Worm (Caenorhabditis elegans) whole organism, L1 larva: ENCODE results near the gene F13B12.1.

Source experiments
- C04F5.9 ChIP-seq: sonication (generic microtip); optimal IDR thresholded peaks from 2 replicates; lab custom pipeline; 2016; ENCODE audit warnings: missing genetic modification characterization, missing compliant biosample characterization
- C34B4.2 ChIP-seq: sonication (generic microtip); optimal IDR thresholded peaks from 2 replicates; lab custom pipeline; 2017; ENCODE audit warnings: mild to moderate bottlenecking, missing genetic modification characterization, missing compliant biosample characterization
- F16B12.6 ChIP-seq: fragments of 150-350 bp; optimal IDR thresholded peaks from 2 replicates; lab custom pipeline; 2014; ENCODE audit warnings: missing biosample characterization, missing genetic modification characterization
- ama-1 ChIP-seq: fragments of 150-350 bp; optimal IDR thresholded peaks from 2 replicates; lab custom pipeline; 2014
- blmp-1 ChIP-seq: fragments of 150-350 bp; optimal IDR thresholded peaks from 2 replicates; lab custom pipeline; 2014; ENCODE audit warnings: missing biosample characterization, missing genetic modification characterization
- ceh-8 ChIP-seq: fragments of 200-800 bp; sonication (Bioruptor generic); optimal IDR thresholded peaks from 2 replicates; lab custom pipeline; 2018; ENCODE audit warnings: mild to moderate bottlenecking, missing genetic modification characterization, moderate library complexity, missing compliant biosample characterization
- ceh-88 ChIP-seq: fragments of 200-800 bp; sonication (Bioruptor generic); IDR thresholded peaks from 2 replicates; pipeline ENCODE4 v1.3.6; 2022; ENCODE audit warnings: missing genetic modification characterization, missing compliant biosample characterization
- dpl-1 ChIP-seq, 3 experiments: fragments of 150-350 bp in 2 of 3; sonication (generic microtip) in 1 of 3; optimal IDR thresholded peaks; 2 replicates each; lab custom pipeline; 2014 to 2017; ENCODE audit warnings: missing biosample characterization in 3 of 3, missing genetic modification characterization in 3 of 3, missing genetic modification reagents in 3 of 3
- egl-13 ChIP-seq: sonication (generic microtip); optimal IDR thresholded peaks from 2 replicates; lab custom pipeline; 2016; ENCODE audit warnings: missing genotype, missing genetic modification reagents, missing genetic modification characterization, missing compliant biosample characterization
- egl-27 ChIP-seq, 2 experiments: fragments of 150-350 bp in 1 of 2; sonication (generic microtip); optimal IDR thresholded peaks; 3 replicates each; lab custom pipeline; 2017 to 2018; ENCODE audit warnings: missing biosample characterization in 2 of 2, missing genetic modification characterization in 2 of 2, missing genetic modification reagents in 2 of 2
- elt-2 ChIP-seq: sonication (generic microtip); optimal IDR thresholded peaks from 2 replicates; lab custom pipeline; 2016; ENCODE audit warnings: missing genetic modification characterization, mild to moderate bottlenecking, inconsistent platforms, missing compliant biosample characterization, missing genetic modification reagents
- ets-5 ChIP-seq: fragments of 200-800 bp; sonication (Bioruptor generic); IDR thresholded peaks from 2 replicates; pipeline ENCODE4 v1.3.6; 2022; ENCODE audit warnings: missing genetic modification characterization, missing compliant biosample characterization
- fkh-10 ChIP-seq: sonication (generic microtip); optimal IDR thresholded peaks from 2 replicates; lab custom pipeline; 2017; ENCODE audit warnings: missing biosample characterization, missing genetic modification reagents, missing genetic modification characterization
- fkh-8 ChIP-seq: sonication (generic microtip); optimal IDR thresholded peaks from 2 replicates; lab custom pipeline; 2016; ENCODE audit warnings: mild to moderate bottlenecking, missing genetic modification characterization, missing compliant biosample characterization
- hpl-2 ChIP-seq: fragments of 150-350 bp; optimal IDR thresholded peaks from 2 replicates; lab custom pipeline; 2014; ENCODE audit warnings: missing biosample characterization, missing genetic modification reagents, missing genetic modification characterization
- irx-1 ChIP-seq: sonication (generic microtip); optimal IDR thresholded peaks from 2 replicates; lab custom pipeline; 2016; ENCODE audit warnings: missing genetic modification characterization, missing compliant biosample characterization
- isw-1 ChIP-seq: fragments of 200-800 bp; sonication (Bioruptor generic); IDR thresholded peaks from 2 replicates; pipeline ENCODE4 v1.3.6; 2022; ENCODE audit warnings: missing genetic modification characterization, missing compliant biosample characterization
- lin-13 ChIP-seq: fragments of 150-350 bp; optimal IDR thresholded peaks from 2 replicates; lab custom pipeline; 2014; ENCODE audit warnings: missing biosample characterization, missing genetic modification reagents, missing genetic modification characterization
- lin-35 ChIP-seq, 2 experiments: fragments of 150-350 bp; optimal IDR thresholded peaks; 2 replicates each; lab custom pipeline; 2014; ENCODE audit warnings: missing biosample characterization in 2 of 2, missing genetic modification characterization in 2 of 2, missing genetic modification reagents in 2 of 2
- lin-39 ChIP-seq: fragments of 150-350 bp; optimal IDR thresholded peaks from 2 replicates; lab custom pipeline; 2014; ENCODE audit warnings: missing biosample characterization, missing genetic modification reagents, missing genetic modification characterization
- lir-3 ChIP-seq: sonication (generic microtip); optimal IDR thresholded peaks from 2 replicates; lab custom pipeline; 2016; ENCODE audit warnings: mild to moderate bottlenecking, missing genetic modification characterization, moderate library complexity, missing compliant biosample characterization; ENCODE audit not compliant: poor library complexity
- mab-9 ChIP-seq: fragments of 200-800 bp; sonication (Bioruptor generic); IDR thresholded peaks from 2 replicates; pipeline ENCODE4 v1.3.6; 2022; ENCODE audit warnings: missing genetic modification reagents, missing genetic modification characterization, missing compliant biosample characterization
- mdl-1 ChIP-seq, 2 experiments: fragments of 150-350 bp; optimal IDR thresholded peaks; 2 replicates each; lab custom pipeline; 2014 to 2017; ENCODE audit warnings: missing biosample characterization in 2 of 2, missing genetic modification characterization in 2 of 2, inconsistent platforms in 1 of 2
- nhr-11 ChIP-seq: fragments of 150-350 bp; optimal IDR thresholded peaks from 2 replicates; lab custom pipeline; 2014; ENCODE audit warnings: missing biosample characterization, missing genetic modification characterization
- nhr-19 ChIP-seq: fragments of 200-800 bp; sonication (Bioruptor generic); conservative IDR thresholded peaks from 2 replicates; pipeline ENCODE4 v1.3.6; 2022; ENCODE audit warnings: missing genetic modification characterization, missing compliant biosample characterization
- nhr-20 ChIP-seq: sonication (generic microtip); optimal IDR thresholded peaks from 2 replicates; lab custom pipeline; 2016; ENCODE audit warnings: mild to moderate bottlenecking, missing genetic modification characterization, missing compliant biosample characterization
- nhr-28 ChIP-seq: fragments of 150-350 bp; optimal IDR thresholded peaks from 2 replicates; lab custom pipeline; 2014; ENCODE audit warnings: missing biosample characterization, missing genetic modification characterization
- nhr-47 ChIP-seq: sonication (generic microtip); optimal IDR thresholded peaks from 2 replicates; lab custom pipeline; 2016; ENCODE audit warnings: mild to moderate bottlenecking, missing genetic modification characterization, moderate library complexity, missing compliant biosample characterization
- nhr-71 ChIP-seq: sonication (generic microtip); optimal IDR thresholded peaks from 2 replicates; lab custom pipeline; 2016; ENCODE audit warnings: mild to moderate bottlenecking, missing genetic modification characterization, moderate library complexity, missing compliant biosample characterization
- nhr-76 ChIP-seq: sonication (generic microtip); optimal IDR thresholded peaks from 2 replicates; lab custom pipeline; 2017; ENCODE audit warnings: missing biosample characterization, missing genetic modification characterization
- nhr-77 ChIP-seq: fragments of 150-350 bp; optimal IDR thresholded peaks from 2 replicates; lab custom pipeline; 2014; ENCODE audit warnings: missing biosample characterization, missing genetic modification characterization
- nhr-90 ChIP-seq: sonication (generic microtip); optimal IDR thresholded peaks from 2 replicates; lab custom pipeline; 2016; ENCODE audit warnings: mild to moderate bottlenecking, missing genetic modification characterization, missing compliant biosample characterization; ENCODE audit not compliant: poor library complexity
- pqm-1 ChIP-seq: sonication (generic microtip); optimal IDR thresholded peaks from 3 replicates; lab custom pipeline; 2017; ENCODE audit warnings: missing biosample characterization, missing genetic modification characterization
- skn-1 ChIP-seq: fragments of 150-350 bp; optimal IDR thresholded peaks from 2 replicates; lab custom pipeline; 2014; ENCODE audit warnings: missing biosample characterization, missing genetic modification characterization
- snpc-4 ChIP-seq: fragments of 150-350 bp; optimal IDR thresholded peaks from 2 replicates; lab custom pipeline; 2014; ENCODE audit warnings: missing biosample characterization, missing genetic modification characterization
- snu-23 ChIP-seq: sonication (generic microtip); optimal IDR thresholded peaks from 2 replicates; lab custom pipeline; 2016; ENCODE audit warnings: missing genetic modification characterization, missing compliant biosample characterization
- sptf-1 ChIP-seq: fragments of 150-350 bp; optimal IDR thresholded peaks from 2 replicates; lab custom pipeline; 2014; ENCODE audit warnings: missing biosample characterization, missing genetic modification characterization
- tbx-2 ChIP-seq: sonication (generic microtip); optimal IDR thresholded peaks from 2 replicates; lab custom pipeline; 2016; ENCODE audit warnings: missing genetic modification characterization, missing compliant biosample characterization
- tlp-1 ChIP-seq: fragments of 150-350 bp; optimal IDR thresholded peaks from 2 replicates; lab custom pipeline; 2014; ENCODE audit warnings: missing biosample characterization, missing genetic modification characterization
- unc-130 ChIP-seq: fragments of 150-350 bp; optimal IDR thresholded peaks from 2 replicates; lab custom pipeline; 2017; ENCODE audit warnings: missing biosample characterization, missing genetic modification characterization, inconsistent platforms
- unc-30 ChIP-seq: sonication (generic microtip); optimal IDR thresholded peaks from 2 replicates; lab custom pipeline; 2017; ENCODE audit warnings: missing biosample characterization, missing genetic modification characterization
- unc-98 ChIP-seq: fragments of 200-800 bp; sonication (Bioruptor generic); IDR thresholded peaks from 2 replicates; pipeline ENCODE4 v1.3.6; 2022; ENCODE audit warnings: missing genetic modification characterization, missing compliant biosample characterization
- zag-1 ChIP-seq: fragments of 150-350 bp; optimal IDR thresholded peaks from 2 replicates; lab custom pipeline; 2014; ENCODE audit warnings: missing biosample characterization, missing genetic modification characterization
- ztf-11 ChIP-seq, 2 experiments: sonication (generic microtip); optimal IDR thresholded peaks; 2 replicates each; lab custom pipeline; 2016 to 2017; ENCODE audit warnings: missing genetic modification characterization in 2 of 2, missing biosample characterization in 1 of 2, missing compliant biosample characterization in 1 of 2
- ztf-4 ChIP-seq: fragments of 150-350 bp; optimal IDR thresholded peaks from 2 replicates; lab custom pipeline; 2014; ENCODE audit warnings: missing biosample characterization, missing genetic modification characterization

F13B12.1 gene

ce11 chrIV:10463987-10464638, 39.7 kb upstream of the F13B12.1 start, which contains the start of gene ugt-43:
Gene ugt-43 (plus strand): TSS chrIV:10464588.
- TF ChIP-seq nhr-77 (tag; lab: Kevin White, UChicago) (no peak), sptf-1 (no peak), hpl-2 (GFP tag; lab: Kevin White, UChicago) (no peak), elt-2 (tag; lab: Kevin White, UChicago) (peak; percentile 60), nhr-20 (no peak), ceh-88 (GFP tag; lab: Robert Waterston, UW) (no peak)

DNA sequence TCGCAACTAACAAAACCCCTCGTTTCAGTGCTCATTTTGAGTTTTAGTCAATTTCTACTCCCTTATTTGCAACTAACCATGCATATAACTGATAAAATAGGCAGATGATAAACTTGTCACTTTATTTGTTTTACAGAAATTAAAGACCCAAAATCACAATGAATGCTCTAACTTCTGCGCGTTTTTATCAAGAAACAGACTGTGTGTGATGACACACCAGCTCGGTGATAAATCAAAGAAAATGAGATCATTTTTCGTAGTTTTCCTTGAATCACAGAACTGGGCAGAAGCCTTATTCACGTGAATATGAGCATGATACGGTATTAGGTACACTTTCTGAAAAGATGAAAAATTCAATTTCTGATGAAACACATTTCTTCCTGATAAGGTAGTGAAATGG, 38.7 kb upstream of the F13B12.1 start:
- TF ChIP-seq snu-23 (GFP tag; lab: Kevin White, UChicago) (no peak), lir-3 (no peak), mab-9 (GFP tag; lab: Robert Waterston, UW) (no peak), nhr-28 (no peak), mdl-1 (tag; optimal IDR thresholded peaks at IDR 0.05; lab: Kevin White, UChicago) (no peak), tlp-1 (no peak), lin-13 (GFP tag; lab: Kevin White, UChicago) (no peak), ama-1 (lab: Kevin White, UChicago) (no peak), pqm-1 (no peak), ztf-11 (tag; optimal IDR thresholded peaks at IDR 0.05; lab: Kevin White, UChicago) (no peak), unc-98 (GFP tag; lab: Robert Waterston, UW) (no peak), ceh-88 (GFP tag; lab: Robert Waterston, UW) (no peak), nhr-90 (tag; lab: Kevin White, UChicago) (peak; percentile 42), egl-13 (tag; lab: Kevin White, UChicago) (no peak), zag-1 (tag; lab: Kevin White, UChicago) (no peak), nhr-47 (no peak), nhr-71 (peak; percentile 43), lin-35 (GFP tag; optimal IDR thresholded peaks at IDR 0.05; lab: Kevin White, UChicago) (peak in 1 of 2 experiments; percentile 21), nhr-76 (no peak), ceh-8 (GFP tag; lab: Kevin White, UChicago) (no peak), ets-5 (no peak), nhr-20 (peak; percentile 51), F16B12.6 (tag; lab: Kevin White, UChicago) (no peak), unc-130 (tag; lab: Kevin White, UChicago) (no peak), C04F5.9 (tag; lab: Kevin White, UChicago) (no peak), irx-1 (no peak), elt-2 (tag; lab: Kevin White, UChicago) (peak; percentile 99), ztf-4 (no peak), dpl-1 (GFP tag; optimal IDR thresholded peaks at IDR 0.05; lab: Kevin White, UChicago) (no peak), nhr-19 (GFP tag; lab: Robert Waterston, UW) (no peak)

DNA sequence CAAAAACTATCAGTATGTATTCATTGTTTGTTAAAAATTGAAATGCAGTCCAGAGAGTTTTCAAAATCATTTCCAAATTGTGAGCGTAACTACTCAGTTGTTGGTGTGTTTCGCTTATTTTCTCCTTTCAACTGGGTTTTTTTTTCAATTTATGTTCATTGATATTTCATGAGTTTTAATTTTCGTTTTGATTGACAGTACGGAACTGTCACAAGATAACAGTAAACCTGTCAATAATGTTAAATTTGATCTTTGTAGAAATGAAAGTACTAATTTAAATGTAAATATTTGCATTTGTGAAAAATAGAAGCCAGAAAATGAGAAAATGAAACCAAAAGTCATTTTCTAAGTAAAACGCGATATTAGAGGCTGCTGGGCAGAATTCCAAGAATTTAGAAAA, 38.2 kb upstream of the F13B12.1 start:
- TF ChIP-seq hpl-2 (GFP tag; lab: Kevin White, UChicago) (no peak), unc-30 (tag; lab: Kevin White, UChicago) (no peak), fkh-8 (tag; lab: Kevin White, UChicago) (no peak), egl-27 (tag; optimal IDR thresholded peaks at IDR 0.05; lab: Kevin White, UChicago) (no peak), elt-2 (tag; lab: Kevin White, UChicago) (no peak), snpc-4 (tag; lab: Kevin White, UChicago) (no peak), isw-1 (GFP tag; lab: Robert Waterston, UW) (no peak), nhr-11 (tag; lab: Kevin White, UChicago) (no peak), skn-1 (tag; lab: Kevin White, UChicago) (no peak), tlp-1 (no peak), lin-39 (tag; lab: Kevin White, UChicago) (no peak), C34B4.2 (no peak), blmp-1 (tag; lab: Kevin White, UChicago) (no peak), fkh-10 (GFP tag; lab: Kevin White, UChicago) (no peak), tbx-2 (tag; lab: Kevin White, UChicago) (no peak), ztf-11 (tag; optimal IDR thresholded peaks at IDR 0.05; lab: Kevin White, UChicago) (no peak), lir-3 (no peak)
